Fruit fly (Drosophila melanogaster) whole organism, embryonic: ENCODE data around the gene RabX5.
A peak's percentile ranks its signal among the peaks of the same experiment; 100 is the strongest.

ENCODE experiments used
- CG10274 ChIP-seq: fragments of 200-800 bp; sonication (Bioruptor generic); optimal IDR thresholded peaks from 3 replicates; lab custom pipeline; 2017; ENCODE audit warnings: missing biosample characterization, mild to moderate bottlenecking, missing genetic modification characterization
- CG10543 ChIP-seq: fragments of 200-800 bp; sonication (Bioruptor generic); optimal IDR thresholded peaks from 3 replicates; lab custom pipeline; 2017; ENCODE audit warnings: missing biosample characterization, mild to moderate bottlenecking, missing genetic modification characterization, moderate library complexity
- CG12391 ChIP-seq: fragments of 200-800 bp; sonication (Bioruptor generic); optimal IDR thresholded peaks from 3 replicates; lab custom pipeline; 2018; ENCODE audit warnings: missing biosample characterization, mild to moderate bottlenecking, missing genetic modification characterization, moderate library complexity
- CG12744 ChIP-seq: fragments of 200-800 bp; sonication (Bioruptor generic); optimal IDR thresholded peaks from 2 replicates; lab custom pipeline; 2016; ENCODE audit warnings: missing biosample characterization, missing genetic modification characterization
- CG13287 ChIP-seq: fragments of 200-800 bp; sonication (Bioruptor generic); IDR thresholded peaks from 2 replicates; pipeline ENCODE4 v1.3.6; 2022; ENCODE audit warnings: missing biosample characterization, missing genetic modification characterization; ENCODE audit not compliant: partially characterized antibody
- CG13775 ChIP-seq: fragments of 200-800 bp; sonication (Bioruptor generic); optimal IDR thresholded peaks from 3 replicates; lab custom pipeline; 2017; ENCODE audit warnings: missing biosample characterization, mild to moderate bottlenecking, missing genetic modification characterization
- CG14965 ChIP-seq: fragments of 200-800 bp; sonication (Bioruptor generic); optimal IDR thresholded peaks from 2 replicates; lab custom pipeline; 2016; ENCODE audit warnings: missing biosample characterization, missing genetic modification characterization, borderline replicate concordance
- CG15269 ChIP-seq: fragments of 200-800 bp; sonication (Bioruptor generic); optimal IDR thresholded peaks from 2 replicates; lab custom pipeline; 2018; ENCODE audit warnings: missing biosample characterization, mild to moderate bottlenecking, missing genetic modification characterization, moderate library complexity
- CG3995 ChIP-seq: fragments of 200-800 bp; sonication (Bioruptor generic); optimal IDR thresholded peaks from 3 replicates; lab custom pipeline; 2016; ENCODE audit warnings: missing biosample characterization, missing genetic modification characterization
- CG4424 ChIP-seq: fragments of 200-800 bp; sonication (Bioruptor generic); optimal IDR thresholded peaks from 3 replicates; lab custom pipeline; 2016; ENCODE audit warnings: missing biosample characterization, missing genetic modification characterization
- CG4707 ChIP-seq: fragments of 200-800 bp; sonication (Bioruptor generic); optimal IDR thresholded peaks from 2 replicates; lab custom pipeline; 2018; ENCODE audit warnings: missing biosample characterization, mild to moderate bottlenecking, missing genetic modification characterization, moderate library complexity
- CG5953 ChIP-seq: fragments of 200-800 bp; sonication (Bioruptor generic); IDR thresholded peaks from 2 replicates; pipeline ENCODE4 v1.3.6; 2022; ENCODE audit warnings: missing biosample characterization, missing genetic modification characterization
- CG6254 ChIP-seq: fragments of 200-800 bp; sonication (Bioruptor generic); optimal IDR thresholded peaks from 3 replicates; lab custom pipeline; 2017; ENCODE audit warnings: mild to moderate bottlenecking, missing biosample characterization, missing genetic modification reagents, missing genetic modification characterization
- CG6272 ChIP-seq: fragments of 200-800 bp; sonication (Bioruptor generic); IDR thresholded peaks from 2 replicates; pipeline ENCODE4 v1.3.6; 2022; ENCODE audit warnings: missing biosample characterization, missing genetic modification characterization
- CG6689 ChIP-seq: fragments of 200-800 bp; sonication (Bioruptor generic); IDR thresholded peaks from 2 replicates; pipeline ENCODE4 v1.3.6; 2022; ENCODE audit warnings: missing biosample characterization, missing genetic modification characterization
- CG7271 ChIP-seq: fragments of 200-800 bp; sonication (Bioruptor generic); optimal IDR thresholded peaks from 2 replicates; lab custom pipeline; 2018; ENCODE audit warnings: missing biosample characterization, mild to moderate bottlenecking, missing genetic modification characterization, moderate library complexity
- CG8765 ChIP-seq: fragments of 200-800 bp; sonication (Bioruptor generic); IDR thresholded peaks from 2 replicates; pipeline ENCODE4 v1.3.6; 2022; ENCODE audit warnings: missing biosample characterization, missing genetic modification characterization
- CG9437 ChIP-seq: fragments of 200-800 bp; sonication (Bioruptor generic); optimal IDR thresholded peaks from 2 replicates; lab custom pipeline; 2018; ENCODE audit warnings: missing biosample characterization, mild to moderate bottlenecking, missing genetic modification characterization
- D ChIP-seq, 2 experiments: fragments of 200-800 bp in 1 of 2; fragments of >200 bp in 1 of 2; sonication (Bioruptor generic) in 1 of 2; optimal IDR thresholded peaks; 2 replicates in 1 of 2; 3 replicates in 1 of 2; lab custom pipeline; 2017; ENCODE audit warnings: mild to moderate bottlenecking in 1 of 2, missing biosample characterization in 1 of 2, missing genetic modification characterization in 1 of 2, missing genetic modification reagents in 1 of 2
- Dfd ChIP-seq, 2 experiments: fragments of >200 bp; optimal IDR thresholded peaks; 2 replicates each; lab custom pipeline; 2017; ENCODE audit warnings: missing biosample characterization in 2 of 2, missing genetic modification characterization in 2 of 2
- E2f2 ChIP-seq: fragments of 200-800 bp; sonication (Bioruptor generic); IDR thresholded peaks from 2 replicates; pipeline ENCODE4 v1.3.6; 2022; ENCODE audit warnings: missing biosample characterization, missing genetic modification characterization
- H2.0 ChIP-seq: fragments of 200-800 bp; sonication (Bioruptor generic); IDR thresholded peaks from 2 replicates; pipeline ENCODE4 v1.3.6; 2022; ENCODE audit warnings: missing biosample characterization, missing genetic modification characterization
- Hand ChIP-seq: fragments of 200-800 bp; sonication (Bioruptor generic); optimal IDR thresholded peaks from 2 replicates; lab custom pipeline; 2017; ENCODE audit warnings: mild to moderate bottlenecking, missing biosample characterization, missing genetic modification reagents, missing genetic modification characterization
- HmgD ChIP-seq: fragments of 200-800 bp; sonication (Bioruptor generic); optimal IDR thresholded peaks from 3 replicates; lab custom pipeline; 2016; ENCODE audit warnings: missing biosample characterization, missing genetic modification characterization
- Lpt ChIP-seq: fragments of >200 bp; optimal IDR thresholded peaks from 2 replicates; lab custom pipeline; 2018; ENCODE audit warnings: missing biosample characterization, missing genetic modification characterization
- Sox100B ChIP-seq: fragments of 200-800 bp; sonication (Bioruptor generic); optimal IDR thresholded peaks from 3 replicates; lab custom pipeline; 2018; ENCODE audit warnings: missing biosample characterization, mild to moderate bottlenecking, missing genetic modification characterization
- Sox102F ChIP-seq: fragments of 200-800 bp; sonication (Bioruptor generic); optimal IDR thresholded peaks from 2 replicates; lab custom pipeline; 2018; ENCODE audit warnings: missing biosample characterization, mild to moderate bottlenecking, missing genetic modification characterization, moderate library complexity
- ac ChIP-seq: fragments of 200-800 bp; sonication (Bioruptor generic); optimal IDR thresholded peaks from 3 replicates; lab custom pipeline; 2017; ENCODE audit warnings: missing biosample characterization, mild to moderate bottlenecking, missing genetic modification characterization
- bbx ChIP-seq: fragments of 200-800 bp; sonication (Bioruptor generic); IDR thresholded peaks from 2 replicates; pipeline ENCODE4 v1.3.6; 2022; ENCODE audit warnings: missing biosample characterization, missing genetic modification characterization; ENCODE audit not compliant: partially characterized antibody
- chinmo ChIP-seq: fragments of 200-800 bp; sonication (Bioruptor generic); IDR thresholded peaks from 4 replicates; pipeline ENCODE4 v1.3.6; 2022; ENCODE audit warnings: missing biosample characterization, missing genetic modification characterization; ENCODE audit not compliant: partially characterized antibody
- ci ChIP-seq: fragments of 200-800 bp; sonication (Bioruptor generic); IDR thresholded peaks from 3 replicates; pipeline ENCODE4 v1.3.6; 2022; ENCODE audit warnings: missing biosample characterization, missing genetic modification characterization
- corto ChIP-seq: fragments of 200-800 bp; sonication (Bioruptor generic); optimal IDR thresholded peaks from 2 replicates; lab custom pipeline; 2016; ENCODE audit warnings: missing biosample characterization, mild to moderate bottlenecking, missing genetic modification characterization, moderate library complexity
- crol ChIP-seq: fragments of 200-800 bp; sonication (Bioruptor generic); IDR thresholded peaks from 2 replicates; pipeline ENCODE4 v1.3.6; 2022; ENCODE audit warnings: missing biosample characterization, missing genetic modification characterization
- dmrt99B ChIP-seq: fragments of 200-800 bp; sonication (Bioruptor generic); optimal IDR thresholded peaks from 2 replicates; lab custom pipeline; 2018; ENCODE audit warnings: missing biosample characterization, mild to moderate bottlenecking, missing genetic modification characterization, moderate library complexity
- fd96Cb ChIP-seq: fragments of 200-800 bp; sonication (Bioruptor generic); optimal IDR thresholded peaks from 2 replicates; lab custom pipeline; 2018; ENCODE audit warnings: missing biosample characterization, mild to moderate bottlenecking, missing genetic modification characterization, moderate library complexity
- grn ChIP-seq: fragments of 200-800 bp; sonication (Bioruptor generic); optimal IDR thresholded peaks from 3 replicates; lab custom pipeline; 2017; ENCODE audit warnings: missing biosample characterization, missing genetic modification characterization
- h ChIP-seq: fragments of >200 bp; optimal IDR thresholded peaks from 2 replicates; lab custom pipeline; 2017
- insv ChIP-seq, 2 experiments: fragments of 200-800 bp; sonication (Bioruptor generic); optimal IDR thresholded peaks; 3 replicates each; lab custom pipeline; 2016 to 2018; ENCODE audit warnings: missing biosample characterization in 2 of 2, missing genetic modification characterization in 2 of 2
- lola ChIP-seq, 3 experiments: fragments of >200 bp in 2 of 3; fragments of 200-800 bp in 1 of 3; sonication (Bioruptor generic) in 1 of 3; optimal IDR thresholded peaks; 2 replicates each; lab custom pipeline; 2017 to 2019; ENCODE audit warnings: missing biosample characterization in 3 of 3, missing genetic modification characterization in 3 of 3, mild to moderate bottlenecking in 1 of 3, moderate library complexity in 1 of 3
- nau ChIP-seq: fragments of 200-800 bp; sonication (Bioruptor generic); optimal IDR thresholded peaks from 3 replicates; lab custom pipeline; 2017; ENCODE audit warnings: missing biosample characterization, mild to moderate bottlenecking, missing genetic modification characterization, missing genetic modification reagents
- onecut ChIP-seq: fragments of 200-800 bp; sonication (Bioruptor generic); IDR thresholded peaks from 2 replicates; pipeline ENCODE4 v1.3.6; 2022; ENCODE audit warnings: missing biosample characterization, missing genetic modification characterization
- peb ChIP-seq: fragments of 200-800 bp; sonication (Bioruptor generic); IDR thresholded peaks from 2 replicates; pipeline ENCODE4 v1.3.6; 2022; ENCODE audit warnings: missing biosample characterization, missing genetic modification characterization
- prd ChIP-seq, 3 experiments: fragments of >200 bp in 2 of 3; fragments of 200-800 bp in 1 of 3; sonication (Bioruptor generic) in 1 of 3; optimal IDR thresholded peaks in 2 of 3; IDR thresholded peaks in 1 of 3; 2 replicates in 2 of 3; 3 replicates in 1 of 3; pipeline versions ENCODE4 v1.3.6 to Lab custom; 2017 to 2022; ENCODE audit warnings: missing biosample characterization in 1 of 3, missing genetic modification characterization in 1 of 3
- sens ChIP-seq: fragments of 200-800 bp; sonication (Bioruptor generic); peaks from one replicate; lab custom pipeline; 2016; ENCODE audit warnings: missing biosample characterization, missing genetic modification characterization
- slbo ChIP-seq: fragments of 200-800 bp; sonication (Bioruptor generic); IDR thresholded peaks from 2 replicates; pipeline ENCODE4 v1.3.6; 2022; ENCODE audit warnings: missing biosample characterization, missing genetic modification characterization
- sqz ChIP-seq: fragments of 200-800 bp; sonication (Bioruptor generic); optimal IDR thresholded peaks from 3 replicates; lab custom pipeline; 2018; ENCODE audit warnings: missing biosample characterization, mild to moderate bottlenecking, missing genetic modification characterization
- unpg ChIP-seq: fragments of 200-800 bp; sonication (Bioruptor generic); optimal IDR thresholded peaks from 3 replicates; lab custom pipeline; 2018; ENCODE audit warnings: missing biosample characterization, mild to moderate bottlenecking, missing genetic modification characterization, moderate library complexity
- vnd ChIP-seq: fragments of 200-800 bp; sonication (Bioruptor generic); IDR thresholded peaks from 3 replicates; pipeline ENCODE4 v1.3.6; 2022; ENCODE audit warnings: missing biosample characterization, missing genetic modification characterization; ENCODE audit not compliant: partially characterized antibody
- z ChIP-seq: fragments of 200-800 bp; sonication (Bioruptor generic); IDR thresholded peaks from 3 replicates; pipeline ENCODE4 v1.3.6; 2022; ENCODE audit warnings: missing biosample characterization, missing genetic modification characterization

The RabX5 gene

dm6 chr3L:1647276-1647919, 22.5 kb downstream of the RabX5 start, which contains the start of the genes CG17249 and Bro (continued):
- TF ChIP-seq Lpt (GFP tag; lab: Kevin White, UChicago), result no peak
- TF ChIP-seq Sox100B (GFP tag; lab: Kevin White, UChicago), result no peak
- no peak for TF ChIP-seq CG13775
- TF ChIP-seq Sox102F (GFP tag; lab: Kevin White, UChicago), result no peak
- no peak for TF ChIP-seq corto (GFP tag; lab: Kevin White, UChicago)
- peak; percentile 19 for TF ChIP-seq CG12391
- no peak for TF ChIP-seq CG15269 (tag; lab: Kevin White, UChicago)
- TF ChIP-seq CG6272 (GFP tag; lab: Robert Waterston, UW), result no peak
- TF ChIP-seq CG14965 (GFP tag; lab: Kevin White, UChicago), result no peak
- peak; percentile 75 for TF ChIP-seq slbo (GFP tag; lab: Robert Waterston, UW)
- TF ChIP-seq bbx (GFP tag; lab: Robert Waterston, UW), result no peak
- TF ChIP-seq Hand, result no peak
- no peak for TF ChIP-seq insv (GFP tag; optimal IDR thresholded peaks at IDR 0.05; lab: Kevin White, UChicago)
- no peak for TF ChIP-seq CG12744 (GFP tag; lab: Kevin White, UChicago)
- TF ChIP-seq z, result no peak
- TF ChIP-seq CG4424 (GFP tag; lab: Kevin White, UChicago), result no peak
- TF ChIP-seq CG6689, result no peak
- TF ChIP-seq H2.0 (GFP tag; lab: Robert Waterston, UW), result no peak
- no peak for TF ChIP-seq fd96Cb
- no peak for TF ChIP-seq CG6254 (GFP tag; lab: Kevin White, UChicago)
- no peak for TF ChIP-seq sqz (GFP tag; lab: Kevin White, UChicago)
- peak; percentile 55 for TF ChIP-seq sens
- TF ChIP-seq peb (GFP tag; lab: Robert Waterston, UW), result no peak
- TF ChIP-seq h, result no peak
- TF ChIP-seq CG10274 (GFP tag; lab: Kevin White, UChicago), result no peak
- TF ChIP-seq grn (GFP tag; lab: Kevin White, UChicago), result no peak
- peak; percentile 53; the same call in 1 of the 4 replicates for TF ChIP-seq chinmo
- TF ChIP-seq lola (GFP tag; optimal IDR thresholded peaks at IDR 0.05; lab: Kevin White, UChicago), result no peak
- no peak for TF ChIP-seq CG4707
- no peak for TF ChIP-seq crol (GFP tag; lab: Robert Waterston, UW)
- TF ChIP-seq ac (GFP tag; lab: Kevin White, UChicago), result no peak
- TF ChIP-seq D (optimal IDR thresholded peaks at IDR 0.05; lab: Kevin White, UChicago), result no peak
- no peak for TF ChIP-seq D (GFP tag; optimal IDR thresholded peaks at IDR 0.05; lab: Kevin White, UChicago)
- no peak for TF ChIP-seq CG8765 (GFP tag; lab: Robert Waterston, UW)
- peak; percentile 30 for TF ChIP-seq HmgD (GFP tag; lab: Kevin White, UChicago)
- TF ChIP-seq CG10543 (GFP tag; lab: Kevin White, UChicago), result no peak
- peak; percentile 5 for TF ChIP-seq CG3995 (GFP tag; lab: Kevin White, UChicago)
- TF ChIP-seq onecut, result no peak
- no peak for TF ChIP-seq CG5953 (GFP tag; lab: Robert Waterston, UW)
- TF ChIP-seq vnd (GFP tag; lab: Robert Waterston, UW), result 0 out of 3 replicates have a peak, but pooled peaks have one; percentile 10
- no peak for TF ChIP-seq CG9437 (GFP tag; lab: Kevin White, UChicago)
- TF ChIP-seq E2f2 (GFP tag; lab: Robert Waterston, UW), result peak; percentile 97
- no peak for TF ChIP-seq CG7271 (tag; lab: Kevin White, UChicago)
- no peak for TF ChIP-seq dmrt99B (tag; lab: Kevin White, UChicago)
- TF ChIP-seq Dfd (GFP tag; optimal IDR thresholded peaks at IDR 0.05; lab: Kevin White, UChicago), result no peak
- TF ChIP-seq prd (optimal IDR thresholded peaks at IDR 0.05; lab: Kevin White, UChicago), result no peak
- no peak for TF ChIP-seq prd (GFP tag; IDR thresholded peaks at IDR 0.05; lab: Robert Waterston, UW)
- TF ChIP-seq CG13287 (GFP tag; lab: Robert Waterston, UW), result peak; percentile 51
- TF ChIP-seq nau (GFP tag; lab: Kevin White, UChicago), result no peak
- TF ChIP-seq unpg (GFP tag; lab: Kevin White, UChicago), result no peak
- peak; percentile 23; the same call in 1 of the 3 replicates for TF ChIP-seq ci
